Worm (Caenorhabditis elegans): ENCODE data around the gene F35E8.7.
A peak's percentile ranks its signal among the peaks of the same experiment; 100 is the strongest.

F35E8.7 gene

ce11 chrV:15950903-15951302 is 37.1 kb downstream of the F35E8.7 start, which contains the start of gene srw-59:
Gene srw-59 (minus strand): TSS chrV:15951003.
- TF ChIP-seq ceh-63 (GFP tag; optimal IDR thresholded peaks at IDR 0.05) (no peak), nhr-11 (tag; optimal IDR thresholded peaks at IDR 0.05) (no peak), ceh-82 (tag; optimal IDR thresholded peaks at IDR 0.05) (no peak), sox-4 (tag; optimal IDR thresholded peaks at IDR 0.05) (no peak), nhr-85 (tag) (no peak), unc-62 (GFP tag; optimal IDR thresholded peaks at IDR 0.05) (no peak), ztf-4 (tag; optimal IDR thresholded peaks at IDR 0.05) (no peak), lin-35 (GFP tag; optimal IDR thresholded peaks at IDR 0.05) (no peak), C34B4.2 (tag; optimal IDR thresholded peaks at IDR 0.05) (no peak), snpc-4 (tag; optimal IDR thresholded peaks at IDR 0.05) (no peak), irx-1 (tag; optimal IDR thresholded peaks at IDR 0.05) (no peak), lir-3 (tag; optimal IDR thresholded peaks at IDR 0.05; ENCODE audit: poor library complexity) (no peak), ztf-11 (tag; optimal IDR thresholded peaks at IDR 0.05) (no peak)

ce11 chrV:15952762-15953161 is 38.9 kb downstream of the F35E8.7 start, which contains the start of gene srw-56:
Gene srw-56 (minus strand): TSS chrV:15952862.
- TF ChIP-seq efl-1 (optimal IDR thresholded peaks at IDR 0.05): no peak
- TF ChIP-seq efl-1 (GFP tag; optimal IDR thresholded peaks at IDR 0.05 in 1 of 2): peak in 1 of 2 experiments; percentile 61
- no peak for TF ChIP-seq ceh-90 (tag; optimal IDR thresholded peaks at IDR 0.05)

DNA sequence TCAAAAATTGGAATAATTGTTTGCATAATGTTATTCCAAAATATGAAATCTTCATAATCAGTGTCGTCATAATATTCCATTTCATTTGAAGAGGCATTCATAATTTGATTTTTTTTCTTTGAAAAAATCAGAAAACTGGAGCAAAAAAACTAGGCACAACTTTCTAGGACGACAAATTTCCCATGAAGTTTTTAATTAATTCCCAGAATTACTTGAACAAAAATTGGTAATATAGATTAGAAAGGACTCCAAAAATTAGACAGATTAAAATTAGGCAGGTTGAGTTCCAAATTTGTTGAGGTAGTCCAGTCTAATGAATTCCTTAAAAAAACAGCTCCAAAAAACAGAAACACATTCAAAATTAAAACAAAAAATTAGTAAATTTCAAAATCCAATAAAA is 41.1 kb downstream of the F35E8.7 start, which contains the start of gene srw-57:
srw-57 (minus strand) TSS at position 101 of the 400 bp plus-strand sequence.
- TF ChIP-seq snu-23 (GFP tag; optimal IDR thresholded peaks at IDR 0.05) (no peak), egl-27 (tag; optimal IDR thresholded peaks at IDR 0.05) (no peak), ztf-11 (tag; optimal IDR thresholded peaks at IDR 0.05) (no peak), nhr-20 (tag; optimal IDR thresholded peaks at IDR 0.05) (no peak), lsy-2 (tag; optimal IDR thresholded peaks at IDR 0.05) (no peak), hlh-4 (tag; optimal IDR thresholded peaks at IDR 0.05) (no peak), dpl-1 (GFP tag; optimal IDR thresholded peaks at IDR 0.05) (no peak)

DNA sequence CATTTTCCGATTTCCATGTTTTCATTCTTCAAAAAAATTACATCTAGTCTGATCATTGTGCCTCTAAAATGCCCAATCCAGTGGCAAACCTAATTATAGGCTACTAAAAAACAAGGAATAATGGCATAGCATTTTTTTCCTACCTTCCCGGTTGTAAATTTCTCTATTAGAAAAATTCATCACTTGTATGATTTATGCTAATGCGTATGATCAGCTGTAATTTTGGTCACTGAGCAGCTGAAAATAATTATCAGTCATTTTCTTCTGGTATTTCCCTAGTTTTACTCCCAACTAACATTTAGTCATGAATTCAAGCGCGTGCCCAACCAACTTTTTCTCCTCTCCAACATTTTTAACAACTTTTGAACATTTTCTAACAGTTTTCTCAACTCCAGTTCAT is 41.7 kb downstream of the F35E8.7 start, which contains the start of gene srh-186:
srh-186 (plus strand) TSS at position 301 of the 400 bp plus-strand sequence.
- TF ChIP-seq aha-1 (tag; optimal IDR thresholded peaks at IDR 0.05) (no peak), ama-1 (optimal IDR thresholded peaks at IDR 0.05) (no peak), pqm-1 (tag; optimal IDR thresholded peaks at IDR 0.05) (no peak), unc-86 (tag; optimal IDR thresholded peaks at IDR 0.05) (no peak), ceh-88 (GFP tag; IDR thresholded peaks at IDR 0.05) (no peak), mef-2 (tag; optimal IDR thresholded peaks at IDR 0.05) (no peak), unc-98 (GFP tag; IDR thresholded peaks at IDR 0.05) (no peak), ceh-82 (tag; optimal IDR thresholded peaks at IDR 0.05) (no peak), ceh-63 (GFP tag; optimal IDR thresholded peaks at IDR 0.05) (no peak), C34B4.2 (tag; optimal IDR thresholded peaks at IDR 0.05) (no peak), unc-30 (tag; optimal IDR thresholded peaks at IDR 0.05) (no peak), vab-15 (tag; optimal IDR thresholded peaks at IDR 0.05) (no peak), pax-3 (tag; optimal IDR thresholded peaks at IDR 0.05) (no peak), mdl-1 (tag; optimal IDR thresholded peaks at IDR 0.05) (no peak), hpl-2 (GFP tag; optimal IDR thresholded peaks at IDR 0.05) (no peak), nhr-12 (tag; optimal IDR thresholded peaks at IDR 0.05) (no peak), snu-23 (GFP tag; optimal IDR thresholded peaks at IDR 0.05) (no peak), egl-27 (tag; optimal IDR thresholded peaks at IDR 0.05) (no peak), irx-1 (tag; optimal IDR thresholded peaks at IDR 0.05) (no peak)

- no peak for TF ChIP-seq mef-2 (tag; optimal IDR thresholded peaks at IDR 0.05)
These were observed 43.3 kb downstream of the F35E8.7 start, which contains the start of gene F36G9.3 for ce11 chrV:15957098-15957497. Gene F36G9.3 (plus strand): TSS chrV:15957398.

All from whole organism, L1 larva.